Worm (Caenorhabditis elegans): ENCODE measurements around the gene xpb-1.

ce11 chrIII:11554701-11555111 lies 28.2 kb downstream of the xpb-1 start:
- TF ChIP-seq snpc-4 (tag; optimal IDR thresholded peaks at IDR 0.05), result no peak
- no peak for TF ChIP-seq aha-1 (tag; optimal IDR thresholded peaks at IDR 0.05)
